Fruit fly (Drosophila melanogaster) whole organism, embryonic: Measurements from ENCODE around the gene CG13026.

ENCODE experiments used
- Ada2b ChIP-seq: fragments of 200-800 bp; sonication (Bioruptor generic); IDR thresholded peaks from 2 replicates; pipeline ENCODE4 v1.3.6; 2022; ENCODE audit warnings: missing biosample characterization, missing genetic modification characterization
- B-H1 ChIP-seq: fragments of 200-800 bp; sonication (Bioruptor generic); IDR thresholded peaks from 3 replicates; pipeline ENCODE4 v1.3.6; 2022; ENCODE audit warnings: missing biosample characterization, missing genetic modification characterization
- Blimp-1 ChIP-seq: fragments of 200-800 bp; sonication (Bioruptor generic); optimal IDR thresholded peaks from 3 replicates; lab custom pipeline; 2018; ENCODE audit warnings: missing biosample characterization, missing genetic modification characterization, mild to moderate bottlenecking, moderate library complexity, missing genetic modification reagents
- CG10267 ChIP-seq: fragments of 200-800 bp; sonication (Bioruptor generic); optimal IDR thresholded peaks from 2 replicates; lab custom pipeline; 2018; ENCODE audit warnings: missing biosample characterization, mild to moderate bottlenecking, missing genetic modification characterization, moderate library complexity
- CG10321 ChIP-seq: fragments of 200-800 bp; sonication (Bioruptor generic); IDR thresholded peaks from 2 replicates; pipeline ENCODE4 v1.3.6; 2022; ENCODE audit warnings: missing biosample characterization, missing genetic modification characterization
- CG11695 ChIP-seq: fragments of 200-800 bp; sonication (Bioruptor generic); IDR thresholded peaks from 3 replicates; pipeline ENCODE4 v1.3.6; 2022; ENCODE audit warnings: missing biosample characterization, missing genetic modification characterization
- CG1233 ChIP-seq: fragments of 200-800 bp; sonication (Bioruptor generic); optimal IDR thresholded peaks from 4 replicates; lab custom pipeline; 2018; ENCODE audit warnings: missing biosample characterization, mild to moderate bottlenecking, missing genetic modification characterization
- CG12659 ChIP-seq: fragments of 200-800 bp; sonication (Bioruptor generic); optimal IDR thresholded peaks from 3 replicates; lab custom pipeline; 2017; ENCODE audit warnings: mild to moderate bottlenecking, missing biosample characterization, missing genetic modification reagents, missing genetic modification characterization
- CG14710 ChIP-seq: fragments of 200-800 bp; sonication (Bioruptor generic); optimal IDR thresholded peaks from 3 replicates; lab custom pipeline; 2019; ENCODE audit warnings: missing biosample characterization, mild to moderate bottlenecking, missing genetic modification characterization, moderate library complexity
- CG14860 ChIP-seq: fragments of 200-800 bp; sonication (Bioruptor generic); IDR thresholded peaks from 3 replicates; pipeline ENCODE4 v1.3.6; 2022; ENCODE audit warnings: missing biosample characterization, missing genetic modification characterization; ENCODE audit not compliant: partially characterized antibody
- CG17186 ChIP-seq: fragments of 200-800 bp; sonication (Bioruptor generic); optimal IDR thresholded peaks from 3 replicates; lab custom pipeline; 2017; ENCODE audit warnings: missing biosample characterization, missing genetic modification reagents, missing genetic modification characterization
- CG17359 ChIP-seq: fragments of 200-800 bp; sonication (Bioruptor generic); optimal IDR thresholded peaks from 3 replicates; lab custom pipeline; 2018; ENCODE audit warnings: missing biosample characterization, mild to moderate bottlenecking, missing genetic modification characterization, moderate library complexity
- CG17612 ChIP-seq: fragments of 200-800 bp; sonication (Bioruptor generic); IDR thresholded peaks from 2 replicates; pipeline ENCODE4 v1.3.6; 2022; ENCODE audit warnings: missing biosample characterization, missing genetic modification characterization
- CG1832 ChIP-seq: fragments of 200-800 bp; sonication (Bioruptor generic); optimal IDR thresholded peaks from 2 replicates; lab custom pipeline; 2017; ENCODE audit warnings: missing biosample characterization, mild to moderate bottlenecking, missing genetic modification characterization, inconsistent platforms
- CG18476 ChIP-seq: fragments of 200-800 bp; sonication (Bioruptor generic); optimal IDR thresholded peaks from 2 replicates; lab custom pipeline; 2016; ENCODE audit warnings: missing biosample characterization, mild to moderate bottlenecking, missing genetic modification characterization
- CG32767 ChIP-seq: fragments of 200-800 bp; sonication (Bioruptor generic); IDR thresholded peaks from 2 replicates; pipeline ENCODE4 v1.3.6; 2022; ENCODE audit warnings: missing biosample characterization, missing genetic modification characterization
- CG33213 ChIP-seq: fragments of 200-800 bp; sonication (Bioruptor generic); optimal IDR thresholded peaks from 3 replicates; lab custom pipeline; 2016; ENCODE audit warnings: missing biosample characterization, missing genetic modification characterization
- CG33557 ChIP-seq: fragments of 200-800 bp; sonication (Bioruptor generic); optimal IDR thresholded peaks from 2 replicates; lab custom pipeline; 2019; ENCODE audit warnings: missing biosample characterization, mild to moderate bottlenecking, missing genetic modification characterization, moderate library complexity
- CG3838 ChIP-seq: fragments of 200-800 bp; sonication (Bioruptor generic); optimal IDR thresholded peaks from 3 replicates; lab custom pipeline; 2016; ENCODE audit warnings: missing biosample characterization, missing genetic modification characterization
- CG4424 ChIP-seq: fragments of 200-800 bp; sonication (Bioruptor generic); optimal IDR thresholded peaks from 3 replicates; lab custom pipeline; 2016; ENCODE audit warnings: missing biosample characterization, missing genetic modification characterization
- CG7556 ChIP-seq: fragments of 200-800 bp; sonication (Bioruptor generic); optimal IDR thresholded peaks from 2 replicates; lab custom pipeline; 2017; ENCODE audit warnings: missing biosample characterization, mild to moderate bottlenecking, missing genetic modification characterization
- CG9727 ChIP-seq: fragments of 200-800 bp; sonication (Bioruptor generic); optimal IDR thresholded peaks from 3 replicates; lab custom pipeline; 2017; ENCODE audit warnings: missing biosample characterization, mild to moderate bottlenecking, missing genetic modification characterization
- CrebB ChIP-seq: fragments of 200-800 bp; sonication (Bioruptor generic); optimal IDR thresholded peaks from 3 replicates; lab custom pipeline; 2018; ENCODE audit warnings: missing biosample characterization, mild to moderate bottlenecking, missing genetic modification characterization
- D19A ChIP-seq: fragments of 200-800 bp; optimal IDR thresholded peaks from 3 replicates; lab custom pipeline; 2019; ENCODE audit warnings: missing biosample characterization, mild to moderate bottlenecking, missing genetic modification characterization, moderate library complexity
- Dbx ChIP-seq: fragments of 200-800 bp; sonication (Bioruptor generic); IDR thresholded peaks from 3 replicates; pipeline ENCODE4 v1.3.6; 2022; ENCODE audit warnings: missing biosample characterization, missing genetic modification characterization
- Drgx ChIP-seq: fragments of 200-800 bp; sonication (Bioruptor generic); IDR thresholded peaks from 2 replicates; pipeline ENCODE4 v1.3.6; 2022; ENCODE audit warnings: missing biosample characterization, missing genetic modification characterization
- E2f1 ChIP-seq: fragments of 200-800 bp; sonication (Bioruptor generic); IDR thresholded peaks from 2 replicates; pipeline ENCODE4 v1.3.6; 2022; ENCODE audit warnings: missing biosample characterization, missing genetic modification characterization
- Hr78 ChIP-seq, 2 experiments: fragments of 200-800 bp in 1 of 2; fragments of >200 bp in 1 of 2; sonication (Bioruptor generic) in 1 of 2; optimal IDR thresholded peaks; 2 replicates each; lab custom pipeline; 2017 to 2019; ENCODE audit warnings: missing biosample characterization in 2 of 2, missing genetic modification characterization in 2 of 2, mild to moderate bottlenecking in 1 of 2, moderate library complexity in 1 of 2
- Rfx ChIP-seq: fragments of 200-800 bp; sonication (Bioruptor generic); IDR thresholded peaks from 2 replicates; pipeline ENCODE4 v1.3.6; 2022; ENCODE audit warnings: missing biosample characterization, missing genetic modification characterization
- YL-1 ChIP-seq: fragments of 200-800 bp; sonication (Bioruptor generic); optimal IDR thresholded peaks from 3 replicates; lab custom pipeline; 2017; ENCODE audit warnings: missing biosample characterization, mild to moderate bottlenecking, missing genetic modification characterization
- chinmo ChIP-seq: fragments of 200-800 bp; sonication (Bioruptor generic); IDR thresholded peaks from 4 replicates; pipeline ENCODE4 v1.3.6; 2022; ENCODE audit warnings: missing biosample characterization, missing genetic modification characterization; ENCODE audit not compliant: partially characterized antibody
- danr ChIP-seq: fragments of 200-800 bp; sonication (Bioruptor generic); IDR thresholded peaks from 2 replicates; pipeline ENCODE4 v1.3.6; 2022; ENCODE audit warnings: missing biosample characterization, missing genetic modification characterization
- dmrt11E ChIP-seq: fragments of 200-800 bp; sonication (Bioruptor generic); optimal IDR thresholded peaks from 3 replicates; lab custom pipeline; 2018; ENCODE audit warnings: missing biosample characterization, mild to moderate bottlenecking, missing genetic modification characterization, moderate library complexity
- esg ChIP-seq: fragments of 200-800 bp; sonication (Bioruptor generic); conservative IDR thresholded peaks from 2 replicates; pipeline ENCODE4 v1.3.6; 2022; ENCODE audit warnings: missing biosample characterization, missing genetic modification characterization
- gcm ChIP-seq: fragments of 200-800 bp; sonication (Bioruptor generic); optimal IDR thresholded peaks from 2 replicates; lab custom pipeline; 2019; ENCODE audit warnings: missing biosample characterization, mild to moderate bottlenecking, missing genetic modification characterization, moderate library complexity
- grau ChIP-seq: fragments of 200-800 bp; optimal IDR thresholded peaks from 3 replicates; lab custom pipeline; 2019; ENCODE audit warnings: missing biosample characterization, mild to moderate bottlenecking, missing genetic modification characterization, moderate library complexity
- nerfin-1 ChIP-seq: fragments of 200-800 bp; sonication (Bioruptor generic); optimal IDR thresholded peaks from 3 replicates; lab custom pipeline; 2019; ENCODE audit warnings: missing biosample characterization, mild to moderate bottlenecking, missing genetic modification characterization, moderate library complexity
- oc ChIP-seq: fragments of 200-800 bp; sonication (Bioruptor generic); optimal IDR thresholded peaks from 2 replicates; lab custom pipeline; 2018; ENCODE audit warnings: missing biosample characterization, mild to moderate bottlenecking, missing genetic modification characterization, moderate library complexity
- phol ChIP-seq: fragments of 200-800 bp; sonication (Bioruptor generic); optimal IDR thresholded peaks from 3 replicates; lab custom pipeline; 2018; ENCODE audit warnings: missing biosample characterization, mild to moderate bottlenecking, missing genetic modification characterization, moderate library complexity
- ranshi ChIP-seq: fragments of 200-800 bp; sonication (Bioruptor generic); IDR thresholded peaks from 2 replicates; pipeline ENCODE4 v1.3.6; 2022; ENCODE audit warnings: missing biosample characterization, missing genetic modification characterization
- sc ChIP-seq, 3 experiments: fragments of >200 bp in 2 of 3; fragments of 200-800 bp in 1 of 3; sonication (Bioruptor generic) in 1 of 3; optimal IDR thresholded peaks; 2 replicates in 2 of 3; 3 replicates in 1 of 3; lab custom pipeline; 2017; ENCODE audit warnings: mild to moderate bottlenecking in 1 of 3, missing biosample characterization in 1 of 3, missing genetic modification characterization in 1 of 3, missing genetic modification reagents in 1 of 3
- sd ChIP-seq: fragments of 200-800 bp; sonication (Bioruptor generic); optimal IDR thresholded peaks from 3 replicates; lab custom pipeline; 2018; ENCODE audit warnings: missing biosample characterization, mild to moderate bottlenecking, missing genetic modification characterization, moderate library complexity
- tin ChIP-seq: fragments of 200-800 bp; sonication (Bioruptor generic); optimal IDR thresholded peaks from 3 replicates; lab custom pipeline; 2016; ENCODE audit warnings: missing biosample characterization, missing genetic modification characterization
- trem ChIP-seq: fragments of 200-800 bp; optimal IDR thresholded peaks from 3 replicates; lab custom pipeline; 2019; ENCODE audit warnings: missing biosample characterization, mild to moderate bottlenecking, missing genetic modification characterization, moderate library complexity
- usp ChIP-seq: fragments of >200 bp; optimal IDR thresholded peaks from 2 replicates; lab custom pipeline; 2017; ENCODE audit warnings: missing biosample characterization, missing genetic modification characterization
- wor ChIP-seq: fragments of 200-800 bp; sonication (Bioruptor generic); IDR thresholded peaks from 2 replicates; pipeline ENCODE4 v1.3.6; 2022; ENCODE audit warnings: missing biosample characterization, missing genetic modification characterization

Gene CG13026

DNA sequence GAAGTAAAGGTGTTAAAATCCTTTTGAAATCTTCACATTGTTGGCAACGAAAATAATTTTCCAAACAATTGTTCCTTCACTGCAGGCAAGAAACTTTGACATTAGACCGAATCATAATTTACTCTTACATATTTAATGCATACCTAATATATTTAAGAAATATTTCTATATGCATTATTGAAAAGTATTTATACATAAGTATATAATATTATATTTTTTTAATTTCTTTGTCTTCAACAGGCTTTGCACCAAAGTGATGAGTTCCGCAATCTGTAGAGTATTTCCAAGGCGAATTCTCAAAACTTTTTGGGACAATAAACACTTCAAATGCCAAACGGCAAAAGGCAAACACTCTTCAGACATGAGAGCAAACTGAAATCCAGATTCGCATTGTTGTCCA lies 28.9 kb downstream of the CG13026 start (continued):
- TF ChIP-seq Dbx (GFP tag; lab: Robert Waterston, UW) (0 out of 3 replicates have a peak, but pooled peaks have one; percentile 21), grau (tag; lab: Kevin White, UChicago) (peak; percentile 55), esg (GFP tag; lab: Robert Waterston, UW) (peak; percentile 46; the same call in 1 of the 2 replicates), CG33213 (GFP tag; lab: Kevin White, UChicago) (no peak), trem (tag; lab: Kevin White, UChicago) (peak; percentile 6), CG9727 (GFP tag; lab: Kevin White, UChicago) (peak; percentile 14), sc (optimal IDR thresholded peaks at IDR 0.05; lab: Kevin White, UChicago) (no peak), sc (GFP tag; optimal IDR thresholded peaks at IDR 0.05; lab: Kevin White, UChicago) (peak; percentile 1), Rfx (GFP tag; lab: Robert Waterston, UW) (peak; percentile 34; the same call in 1 of the 2 replicates), CG14710 (tag; lab: Kevin White, UChicago) (peak; percentile 30), ranshi (GFP tag; lab: Robert Waterston, UW) (0 out of 2 replicates have a peak, but pooled peaks have one; percentile 19), CG11695 (GFP tag; lab: Robert Waterston, UW) (peak; percentile 44; the same call in 2 of the 3 replicates), CG17612 (GFP tag; lab: Robert Waterston, UW) (no peak), D19A (tag; lab: Kevin White, UChicago) (peak; percentile 93), CG1233 (peak; percentile 16), usp (no peak), CG10267 (tag; lab: Kevin White, UChicago) (peak; percentile 31), danr (GFP tag; lab: Robert Waterston, UW) (0 out of 2 replicates have a peak, but pooled peaks have one; percentile 16), gcm (GFP tag; lab: Kevin White, UChicago) (no peak), CG17186 (no peak), CG18476 (GFP tag; lab: Kevin White, UChicago) (no peak), wor (GFP tag; lab: Robert Waterston, UW) (0 out of 2 replicates have a peak, but pooled peaks have one; percentile 18), Ada2b (peak; percentile 32; the same call in 1 of the 2 replicates), phol (tag; lab: Kevin White, UChicago) (peak; percentile 46), CG1832 (GFP tag; lab: Kevin White, UChicago) (no peak), CG17359 (tag; lab: Kevin White, UChicago) (peak; percentile 75)

DNA sequence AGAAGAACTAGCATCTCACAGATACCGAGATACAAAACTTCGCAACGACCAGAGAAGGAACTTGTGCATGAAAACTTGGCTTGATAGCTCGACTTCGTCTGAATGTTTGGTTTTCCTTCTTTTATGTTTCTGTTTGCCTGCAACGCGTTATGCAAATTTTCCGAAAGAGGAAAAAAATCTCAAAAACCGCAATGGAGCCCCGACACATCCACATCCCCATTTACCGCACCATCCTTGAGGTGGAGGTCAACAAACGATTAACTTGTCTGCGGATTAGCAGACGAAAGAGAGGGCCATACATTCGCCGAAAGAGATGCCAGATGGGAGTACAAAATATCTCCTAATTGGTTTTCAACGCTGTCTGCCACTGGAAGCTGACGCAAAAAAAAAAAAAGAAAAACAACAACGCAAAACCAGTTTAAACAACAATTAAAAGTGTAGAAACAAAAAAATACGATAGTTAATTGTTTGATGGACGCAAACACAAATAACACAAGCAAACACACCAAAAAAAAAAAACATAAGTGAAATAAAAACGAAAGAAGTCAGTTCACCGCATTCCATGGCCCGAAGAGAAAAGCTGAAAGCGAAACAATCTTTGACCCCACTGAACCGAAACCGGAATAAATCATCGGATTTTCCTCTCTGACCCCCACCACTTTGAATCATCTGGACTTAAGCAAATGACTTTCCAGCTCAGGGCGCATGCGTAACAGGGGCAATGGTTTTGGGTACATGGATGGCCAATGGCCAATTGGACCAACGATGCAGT lies 30.7 kb downstream of the CG13026 start:
- TF ChIP-seq CrebB (tag; lab: Kevin White, UChicago) (no peak), CG33557 (GFP tag; lab: Kevin White, UChicago) (peak; percentile 12), CG32767 (no peak), CG3838 (GFP tag; lab: Kevin White, UChicago) (no peak), YL-1 (GFP tag; lab: Kevin White, UChicago) (no peak), chinmo (GFP tag; lab: Robert Waterston, UW) (0 out of 4 replicates have a peak, but pooled peaks have one; percentile 52), CG7556 (GFP tag; lab: Kevin White, UChicago) (no peak), CG12659 (GFP tag; lab: Kevin White, UChicago) (no peak), CG10321 (GFP tag; lab: Robert Waterston, UW) (0 out of 2 replicates have a peak, but pooled peaks have one; percentile 8), CG1832 (GFP tag; lab: Kevin White, UChicago) (no peak), Hr78 (GFP tag; optimal IDR thresholded peaks at IDR 0.05; lab: Kevin White, UChicago) (peak in 1 of 2 experiments; percentile 69), CG11695 (GFP tag; lab: Robert Waterston, UW) (0 out of 3 replicates have a peak, but pooled peaks have one; percentile 8), CG4424 (GFP tag; lab: Kevin White, UChicago) (no peak), E2f1 (GFP tag; lab: Robert Waterston, UW) (no peak), nerfin-1 (tag; lab: Kevin White, UChicago) (no peak), Drgx (GFP tag; lab: Robert Waterston, UW) (no peak), Blimp-1 (GFP tag; lab: Kevin White, UChicago) (peak; percentile 77), CG14860 (GFP tag; lab: Robert Waterston, UW) (no peak), B-H1 (GFP tag; lab: Robert Waterston, UW) (no peak), oc (tag; lab: Kevin White, UChicago) (peak; percentile 31), dmrt11E (tag; lab: Kevin White, UChicago) (no peak), sd (tag; lab: Kevin White, UChicago) (peak; percentile 68), CG17359 (tag; lab: Kevin White, UChicago) (no peak), tin (GFP tag; lab: Kevin White, UChicago) (no peak)
